Fruit fly (Drosophila melanogaster): ENCODE measurements around the gene Nplp4.
A peak's percentile ranks its signal among the peaks of the same experiment; 100 is the strongest.

Gene Nplp4

DNA sequence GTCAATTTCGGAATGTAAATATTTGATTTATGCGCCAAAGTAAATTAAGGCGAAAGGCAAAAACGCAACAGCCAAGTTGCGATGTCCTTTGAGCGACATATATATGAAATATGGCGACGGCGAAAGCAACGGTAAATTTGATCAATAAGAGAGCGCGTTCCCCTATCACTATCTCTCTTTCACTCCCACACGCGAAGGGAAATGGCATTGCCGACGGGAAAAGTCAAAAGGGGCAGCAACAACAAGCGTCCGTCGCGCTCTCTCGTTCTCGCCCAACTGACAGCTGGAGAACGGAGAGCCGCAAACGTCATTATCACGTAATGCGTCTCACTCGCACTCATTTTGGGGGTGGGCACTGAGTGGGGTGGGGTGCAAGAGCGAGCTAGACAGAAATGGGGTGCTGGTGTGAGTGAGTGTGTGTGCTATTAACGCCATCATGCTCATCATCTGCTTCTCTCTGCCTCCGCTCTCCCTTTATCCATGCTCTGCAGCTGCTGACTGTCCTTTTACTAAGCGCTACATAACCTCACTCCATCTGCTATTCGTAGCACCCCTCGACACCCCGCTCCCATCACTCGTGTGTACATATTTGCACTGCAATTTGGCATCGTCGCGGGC lies 37.8 kb upstream of the Nplp4 start, which contains the start of gene erm (continued):
- TF ChIP-seq lab (GFP tag; optimal IDR thresholded peaks at IDR 0.05) = no peak
- TF ChIP-seq sr (GFP tag; IDR thresholded peaks at IDR 0.05) = peak; percentile 60; the same call in 2 of the 3 replicates
- no peak for TF ChIP-seq Bteb2 (GFP tag; optimal IDR thresholded peaks at IDR 0.05)
- no peak for TF ChIP-seq wdn (GFP tag; IDR thresholded peaks at IDR 0.05)
- TF ChIP-seq MTF-1 (GFP tag; optimal IDR thresholded peaks at IDR 0.05; ENCODE audit: borderline replicate concordance) = peak; percentile 74
- TF ChIP-seq wor (GFP tag; IDR thresholded peaks at IDR 0.05) = no peak
- TF ChIP-seq lbe (GFP tag; optimal IDR thresholded peaks at IDR 0.05) = no peak
- no peak for TF ChIP-seq CG10209 (GFP tag; optimal IDR thresholded peaks at IDR 0.05)
- peak; percentile 92 for TF ChIP-seq cg (GFP tag; optimal IDR thresholded peaks at IDR 0.05)
- peak; percentile 57 for TF ChIP-seq Elba2 (GFP tag; optimal IDR thresholded peaks at IDR 0.05)
- TF ChIP-seq Bgb (GFP tag; IDR thresholded peaks at IDR 0.05; ENCODE audit: partially characterized antibody) = no peak
- TF ChIP-seq Blimp-1 (GFP tag; optimal IDR thresholded peaks at IDR 0.05) = no peak
- no peak for TF ChIP-seq vfl (GFP tag; optimal IDR thresholded peaks at IDR 0.05)
- no peak for TF ChIP-seq lmd (GFP tag; IDR thresholded peaks at IDR 0.05)
- 0 out of 3 replicates have a peak, but pooled peaks have one; percentile 17 for TF ChIP-seq CG34422 (GFP tag; IDR thresholded peaks at IDR 0.05)
- TF ChIP-seq CG17385 (GFP tag; optimal IDR thresholded peaks at IDR 0.05) = no peak
- TF ChIP-seq Adf1 (GFP tag; IDR thresholded peaks at IDR 0.05) = peak; percentile 91
- TF ChIP-seq ttk (GFP tag; IDR thresholded peaks at IDR 0.05) = peak; percentile 42; the same call in 1 of the 2 replicates
- no peak for TF ChIP-seq CG6765 (GFP tag; optimal IDR thresholded peaks at IDR 0.05)
- TF ChIP-seq CG2875 (GFP tag; optimal IDR thresholded peaks at IDR 0.05) = no peak
- no peak for TF ChIP-seq CG18619 (GFP tag; optimal IDR thresholded peaks at IDR 0.05)
- TF ChIP-seq vvl (GFP tag; IDR thresholded peaks at IDR 0.05) = peak; percentile 49; the same call in 1 of the 2 replicates
- no peak for TF ChIP-seq Dad (GFP tag; optimal IDR thresholded peaks at IDR 0.05)
- peak; percentile 63 for TF ChIP-seq CG8478 (optimal IDR thresholded peaks at IDR 0.05)
- no peak for TF ChIP-seq CG10274 (GFP tag; optimal IDR thresholded peaks at IDR 0.05)
- TF ChIP-seq CG17829 (tag; optimal IDR thresholded peaks at IDR 0.05) = peak; percentile 16
- peak; percentile 28 for TF ChIP-seq CG13287 (GFP tag; IDR thresholded peaks at IDR 0.05; ENCODE audit: partially characterized antibody)
- TF ChIP-seq Dip3 (GFP tag; optimal IDR thresholded peaks at IDR 0.05) = no peak
- no peak for TF ChIP-seq CG7987 (GFP tag; optimal IDR thresholded peaks at IDR 0.05)
- TF ChIP-seq CG18011 (GFP tag; optimal IDR thresholded peaks at IDR 0.05) = no peak
- peak; percentile 43 for TF ChIP-seq gcm (GFP tag; optimal IDR thresholded peaks at IDR 0.05)
- TF ChIP-seq CG3847 (GFP tag; IDR thresholded peaks at IDR 0.05) = 0 out of 2 replicates have a peak, but pooled peaks have one; percentile 14
- peak; percentile 97 for TF ChIP-seq Nf-YC (tag; optimal IDR thresholded peaks at IDR 0.05)
- TF ChIP-seq CG43689 (GFP tag; IDR thresholded peaks at IDR 0.05) = no peak
- no peak for TF ChIP-seq CG11456 (GFP tag; IDR thresholded peaks at IDR 0.05)
- no peak for TF ChIP-seq Lhr (GFP tag; optimal IDR thresholded peaks at IDR 0.05)
- no peak for TF ChIP-seq BEAF-32 (GFP tag; optimal IDR thresholded peaks at IDR 0.05)
- TF ChIP-seq gsb (GFP tag; IDR thresholded peaks at IDR 0.05) = no peak
- TF ChIP-seq kah (GFP tag; optimal IDR thresholded peaks at IDR 0.05) = no peak
- TF ChIP-seq CG17568 (GFP tag; optimal IDR thresholded peaks at IDR 0.05) = no peak
- no peak for TF ChIP-seq CG8281 (tag; optimal IDR thresholded peaks at IDR 0.05)
- TF ChIP-seq Trl (optimal IDR thresholded peaks at IDR 0.05) = peak; percentile 27 to 76
- TF ChIP-seq Trl (GFP tag; optimal IDR thresholded peaks at IDR 0.05) = peak; percentile 57
- no peak for TF ChIP-seq CG13894 (tag; optimal IDR thresholded peaks at IDR 0.05)
- TF ChIP-seq cad (GFP tag; optimal IDR thresholded peaks at IDR 0.05) = no peak
- TF ChIP-seq az2 (GFP tag; optimal IDR thresholded peaks at IDR 0.05) = no peak
- TF ChIP-seq CG16779 (GFP tag; IDR thresholded peaks at IDR 0.05) = no peak
- TF ChIP-seq Ets65A (GFP tag) = peak; percentile 9
- no peak for TF ChIP-seq Drgx (GFP tag; IDR thresholded peaks at IDR 0.05)
- TF ChIP-seq Nf-YB (GFP tag; optimal IDR thresholded peaks at IDR 0.05) = peak; percentile 97
- TF ChIP-seq fu2 (GFP tag; optimal IDR thresholded peaks at IDR 0.05) = no peak

Measured in whole organism, embryonic.